Worm (Caenorhabditis elegans) whole organism, young adult: ENCODE data around the gene cpg-1.

Experiments
- B0261.1 ChIP-seq: sonication (generic microtip); optimal IDR thresholded peaks from 2 replicates; lab custom pipeline; 2016; ENCODE audit warnings: mild to moderate bottlenecking, missing genetic modification characterization, moderate library complexity, missing compliant biosample characterization
- C06A6.2 ChIP-seq: fragments of 200-800 bp; sonication (Bioruptor generic); conservative IDR thresholded peaks from 2 replicates; pipeline ENCODE4 v1.3.6; 2022; ENCODE audit warnings: missing genetic modification characterization, missing compliant biosample characterization
- F10E7.11 ChIP-seq: sonication (generic microtip); optimal IDR thresholded peaks from 2 replicates; lab custom pipeline; 2017; ENCODE audit warnings: mild to moderate bottlenecking, missing genetic modification characterization, moderate library complexity, missing compliant biosample characterization
- F33H1.4 ChIP-seq: fragments of 200-800 bp; sonication (Bioruptor generic); IDR thresholded peaks from 2 replicates; pipeline ENCODE4 v1.3.6; 2022; ENCODE audit warnings: missing genetic modification reagents, missing genetic modification characterization, missing compliant biosample characterization
- F39B2.1 ChIP-seq: fragments of 200-800 bp; sonication (Bioruptor generic); IDR thresholded peaks from 2 replicates; pipeline ENCODE4 v1.3.6; 2022; ENCODE audit warnings: missing genetic modification reagents, missing genetic modification characterization, missing compliant biosample characterization
- F55B11.4 ChIP-seq: sonication (generic microtip); optimal IDR thresholded peaks from 2 replicates; lab custom pipeline; 2016; ENCODE audit warnings: missing compliant biosample characterization, missing genetic modification characterization, borderline replicate concordance; ENCODE audit not compliant: insufficient read depth
- K12H6.12 ChIP-seq: fragments of 200-800 bp; sonication (Bioruptor generic); optimal IDR thresholded peaks from 2 replicates; lab custom pipeline; 2018; ENCODE audit warnings: mild to moderate bottlenecking, missing genetic modification characterization, missing compliant biosample characterization
- T07F8.4 ChIP-seq: sonication (generic microtip); optimal IDR thresholded peaks from 2 replicates; lab custom pipeline; 2016; ENCODE audit warnings: mild to moderate bottlenecking, missing genetic modification characterization, moderate library complexity, missing compliant biosample characterization
- athp-1 ChIP-seq: sonication (generic microtip); optimal IDR thresholded peaks from 2 replicates; lab custom pipeline; 2017; ENCODE audit warnings: mild to moderate bottlenecking, missing genetic modification characterization, missing compliant biosample characterization
- attf-5 ChIP-seq: fragments of 200-800 bp; sonication (Bioruptor generic); optimal IDR thresholded peaks from 2 replicates; lab custom pipeline; 2018; ENCODE audit warnings: mild to moderate bottlenecking, missing genetic modification characterization, missing compliant biosample characterization
- attf-6 ChIP-seq: fragments of 200-800 bp; sonication (Bioruptor generic); IDR thresholded peaks from 2 replicates; pipeline ENCODE4 v1.3.6; 2022; ENCODE audit warnings: missing genetic modification reagents, missing genetic modification characterization, missing compliant biosample characterization
- bed-1 ChIP-seq: fragments of 200-800 bp; sonication (Bioruptor generic); IDR thresholded peaks from 2 replicates; pipeline ENCODE4 v1.3.6; 2022; ENCODE audit warnings: missing genetic modification reagents, missing genetic modification characterization, missing compliant biosample characterization
- cebp-1 ChIP-seq, 2 experiments: fragments of 200-800 bp in 1 of 2; sonication (Bioruptor generic) in 1 of 2; sonication (generic microtip) in 1 of 2; IDR thresholded peaks in 1 of 2; optimal IDR thresholded peaks in 1 of 2; 2 replicates each; pipeline versions ENCODE4 v1.3.6 to Lab custom; 2017 to 2022; ENCODE audit warnings: missing compliant biosample characterization in 2 of 2, missing genetic modification characterization in 2 of 2, mild to moderate bottlenecking in 1 of 2, missing genetic modification reagents in 1 of 2, moderate library complexity in 1 of 2
- ceh-100 ChIP-seq: fragments of 200-800 bp; sonication (Bioruptor generic); IDR thresholded peaks from 2 replicates; pipeline ENCODE4 v1.3.6; 2022; ENCODE audit warnings: missing genetic modification reagents, missing genetic modification characterization, missing compliant biosample characterization
- dpff-1 ChIP-seq: sonication (generic microtip); optimal IDR thresholded peaks from 2 replicates; lab custom pipeline; 2017; ENCODE audit warnings: mild to moderate bottlenecking, missing genetic modification characterization, missing compliant biosample characterization
- dpl-1 ChIP-seq: fragments of 150-350 bp; optimal IDR thresholded peaks from 2 replicates; lab custom pipeline; 2014; ENCODE audit warnings: missing biosample characterization, missing genetic modification reagents, missing genetic modification characterization
- ekl-4 ChIP-seq: fragments of 200-800 bp; sonication (Bioruptor generic); IDR thresholded peaks from 2 replicates; pipeline ENCODE4 v1.3.6; 2022; ENCODE audit warnings: missing genetic modification reagents, missing genetic modification characterization, missing compliant biosample characterization
- fkh-3 ChIP-seq: sonication (generic microtip); optimal IDR thresholded peaks from 2 replicates; lab custom pipeline; 2016; ENCODE audit warnings: mild to moderate bottlenecking, missing genetic modification characterization, missing compliant biosample characterization
- hlh-12 ChIP-seq: sonication (generic microtip); optimal IDR thresholded peaks from 2 replicates; lab custom pipeline; 2016; ENCODE audit warnings: missing genetic modification characterization, missing compliant biosample characterization
- hlh-26 ChIP-seq: fragments of 200-800 bp; sonication (Bioruptor generic); conservative IDR thresholded peaks from 2 replicates; pipeline ENCODE4 v1.3.6; 2022; ENCODE audit warnings: missing genetic modification reagents, missing genetic modification characterization, missing compliant biosample characterization
- hmg-1.2 ChIP-seq: fragments of 200-800 bp; sonication (Bioruptor generic); IDR thresholded peaks from 2 replicates; pipeline ENCODE4 v1.3.6; 2022; ENCODE audit warnings: missing genetic modification reagents, missing genetic modification characterization, missing compliant biosample characterization
- hsf-1 ChIP-seq: fragments of 200-800 bp; sonication (Bioruptor generic); IDR thresholded peaks from 2 replicates; pipeline ENCODE4 v1.3.6; 2022; ENCODE audit warnings: missing genetic modification reagents, missing genetic modification characterization, missing compliant biosample characterization
- lin-26 ChIP-seq: fragments of 200-800 bp; sonication (Bioruptor generic); IDR thresholded peaks from 2 replicates; pipeline ENCODE4 v1.3.6; 2022; ENCODE audit warnings: missing genetic modification reagents, missing genetic modification characterization, missing compliant biosample characterization
- lin-40 ChIP-seq: sonication (generic microtip); optimal IDR thresholded peaks from 2 replicates; lab custom pipeline; 2016; ENCODE audit warnings: missing genetic modification characterization, mild to moderate bottlenecking, missing compliant biosample characterization, missing genotype, missing genetic modification reagents
- lir-1 ChIP-seq: fragments of 200-800 bp; sonication (Bioruptor generic); conservative IDR thresholded peaks from 2 replicates; pipeline ENCODE4 v1.3.6; 2022; ENCODE audit warnings: missing genetic modification reagents, missing genetic modification characterization, missing compliant biosample characterization
- lsl-1 ChIP-seq: fragments of 200-800 bp; sonication (Bioruptor generic); optimal IDR thresholded peaks from 2 replicates; lab custom pipeline; 2018; ENCODE audit warnings: mild to moderate bottlenecking, missing genetic modification characterization, moderate library complexity, missing compliant biosample characterization
- madf-10 ChIP-seq: sonication (generic microtip); optimal IDR thresholded peaks from 2 replicates; lab custom pipeline; 2016; ENCODE audit warnings: mild to moderate bottlenecking, missing genetic modification characterization, missing compliant biosample characterization
- madf-8 ChIP-seq: fragments of 200-800 bp; sonication (Bioruptor generic); conservative IDR thresholded peaks from 2 replicates; pipeline ENCODE4 v1.3.6; 2022; ENCODE audit warnings: missing genetic modification reagents, missing genetic modification characterization, missing compliant biosample characterization
- mel-28 ChIP-seq: sonication (generic microtip); optimal IDR thresholded peaks from 2 replicates; lab custom pipeline; 2016; ENCODE audit warnings: borderline replicate concordance, mild to moderate bottlenecking, missing genetic modification characterization, missing compliant biosample characterization
- nfya-1 ChIP-seq: sonication (generic microtip); optimal IDR thresholded peaks from 2 replicates; lab custom pipeline; 2017; ENCODE audit warnings: antibody characterized with exemption, missing compliant biosample characterization, missing genetic modification characterization, borderline replicate concordance; ENCODE audit not compliant: insufficient read depth
- nfyb-1 ChIP-seq: fragments of 200-800 bp; sonication (Bioruptor generic); IDR thresholded peaks from 2 replicates; pipeline ENCODE4 v1.3.6; 2022; ENCODE audit warnings: missing genetic modification reagents, missing genetic modification characterization, missing compliant biosample characterization
- pha-4 ChIP-seq: fragments of 150-350 bp; sonication (generic microtip); optimal IDR thresholded peaks from 2 replicates; lab custom pipeline; 2014; ENCODE audit warnings: missing biosample characterization, missing genetic modification reagents, missing genetic modification characterization
- rec-8 ChIP-seq, 2 experiments: sonication (generic microtip); optimal IDR thresholded peaks; 2 replicates each; lab custom pipeline; 2016; ENCODE audit warnings: mild to moderate bottlenecking in 2 of 2, missing genetic modification characterization in 2 of 2, missing genetic modification reagents in 2 of 2, missing genotype in 2 of 2, missing biosample characterization in 1 of 2, missing compliant biosample characterization in 1 of 2, moderate library complexity in 1 of 2
- rpc-1 ChIP-seq, 2 experiments: fragments of 150-350 bp in 1 of 2; sonication (generic microtip) in 1 of 2; optimal IDR thresholded peaks; 2 replicates each; lab custom pipeline; 2014 to 2018; ENCODE audit warnings: missing biosample characterization in 1 of 2, missing genetic modification characterization in 1 of 2, missing genetic modification reagents in 1 of 2, missing genotype in 1 of 2
- sdz-38 ChIP-seq: sonication (generic microtip); optimal IDR thresholded peaks from 2 replicates; lab custom pipeline; 2016; ENCODE audit warnings: missing genotype, missing genetic modification characterization, missing compliant biosample characterization
- sea-2 ChIP-seq: fragments of 200-800 bp; sonication (Bioruptor generic); IDR thresholded peaks from 2 replicates; pipeline ENCODE4 v1.3.6; 2022; ENCODE audit warnings: missing genetic modification characterization, missing compliant biosample characterization
- snpc-3.4 ChIP-seq: sonication (generic microtip); optimal IDR thresholded peaks from 2 replicates; lab custom pipeline; 2017; ENCODE audit warnings: missing genetic modification characterization, mild to moderate bottlenecking, missing compliant biosample characterization, antibody characterized with exemption, moderate library complexity, missing genotype, missing genetic modification reagents
- sptf-2 ChIP-seq: fragments of 200-800 bp; sonication (Bioruptor generic); optimal IDR thresholded peaks from 2 replicates; lab custom pipeline; 2018; ENCODE audit warnings: mild to moderate bottlenecking, missing genetic modification characterization, missing compliant biosample characterization
- unc-130 ChIP-seq: sonication (generic microtip); optimal IDR thresholded peaks from 2 replicates; lab custom pipeline; 2016; ENCODE audit warnings: missing genetic modification reagents, missing genetic modification characterization, missing compliant biosample characterization
- unc-62 ChIP-seq: fragments of 150-350 bp; optimal IDR thresholded peaks from 2 replicates; lab custom pipeline; 2014; ENCODE audit warnings: missing biosample characterization, missing genetic modification reagents, missing genetic modification characterization
- xnd-1 ChIP-seq: sonication (generic microtip); optimal IDR thresholded peaks from 2 replicates; lab custom pipeline; 2016; ENCODE audit warnings: missing genotype, missing genetic modification reagents, missing genetic modification characterization, missing compliant biosample characterization
- ztf-18 ChIP-seq: sonication (generic microtip); optimal IDR thresholded peaks from 2 replicates; lab custom pipeline; 2016; ENCODE audit warnings: missing genotype, mild to moderate bottlenecking, missing genetic modification characterization, missing compliant biosample characterization
- ztf-25 ChIP-seq: fragments of 200-800 bp; sonication (Bioruptor generic); IDR thresholded peaks from 2 replicates; pipeline ENCODE4 v1.3.6; 2022; ENCODE audit warnings: missing genetic modification reagents, missing genetic modification characterization, missing compliant biosample characterization
- ztf-26 ChIP-seq: sonication (generic microtip); optimal IDR thresholded peaks from 2 replicates; lab custom pipeline; 2017; ENCODE audit warnings: missing genetic modification characterization, missing compliant biosample characterization
- ztf-3 ChIP-seq: fragments of 200-800 bp; sonication (Bioruptor generic); optimal IDR thresholded peaks from 2 replicates; lab custom pipeline; 2018; ENCODE audit warnings: mild to moderate bottlenecking, missing genetic modification characterization, missing compliant biosample characterization

Gene cpg-1

DNA sequence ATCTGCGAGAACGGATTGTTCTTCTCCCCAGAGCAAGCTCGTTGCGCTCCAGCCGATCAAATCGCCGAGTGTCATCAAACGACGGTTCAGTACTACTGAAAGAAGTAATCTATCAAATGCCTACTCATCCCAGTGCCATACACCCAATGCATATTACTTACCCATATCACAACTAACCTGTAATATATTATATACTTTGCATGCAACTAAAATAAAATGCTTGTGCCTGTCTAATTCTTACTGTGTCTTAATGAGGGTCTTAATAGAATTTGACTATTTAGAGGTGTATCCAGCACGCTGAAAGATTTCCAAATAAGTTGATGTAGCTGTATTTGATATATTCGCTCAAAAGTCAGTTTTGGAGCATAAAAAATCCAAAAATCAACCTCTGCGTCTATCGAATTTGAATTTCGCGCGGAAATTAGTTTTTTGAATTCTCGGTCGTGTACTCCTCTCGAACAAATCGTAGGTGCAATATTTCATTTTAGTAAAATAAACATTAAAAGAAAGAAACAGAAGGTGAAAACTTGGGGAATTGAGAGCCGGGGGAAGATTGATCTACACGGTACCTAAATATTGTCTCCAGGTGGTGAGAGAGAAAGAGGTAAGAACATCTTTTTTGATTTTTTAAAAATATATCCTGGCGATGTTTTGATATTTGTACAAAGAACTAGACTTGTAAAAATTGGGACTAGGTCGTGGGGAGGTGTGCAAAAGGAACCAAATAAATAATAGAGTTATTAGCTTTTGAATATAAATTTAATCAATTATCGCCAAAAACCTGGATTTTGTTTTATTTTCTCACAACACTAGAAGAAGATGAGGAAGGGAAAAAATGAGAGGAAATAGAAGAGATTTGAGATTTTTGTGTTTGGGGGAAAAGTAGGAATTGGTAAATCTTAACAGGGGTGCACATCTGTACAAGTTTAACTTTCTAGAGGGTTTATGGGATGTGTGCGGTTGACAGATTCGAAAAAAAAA lies 2.3 kb downstream of the cpg-1 start (continued):
- TF ChIP-seq dpl-1 (peak; percentile 54), sea-2 (GFP tag; lab: Robert Waterston, UW) (0 out of 2 replicates have a peak, but pooled peaks have one; percentile 18), ztf-26 (tag; lab: Kevin White, UChicago) (peak; percentile 40), F33H1.4 (peak; percentile 47), lir-1 (GFP tag; lab: Robert Waterston, UW) (no peak; the same call in 1 of the 2 replicates), hlh-26 (GFP tag; lab: Robert Waterston, UW) (no peak), rec-8 (tag; optimal IDR thresholded peaks at IDR 0.05; lab: Kevin White, UChicago) (no peak), attf-6 (GFP tag; lab: Robert Waterston, UW) (peak; percentile 79), madf-10 (tag; lab: Kevin White, UChicago) (peak; percentile 28), C06A6.2 (no peak), dpff-1 (peak; percentile 94), pha-4 (tag; lab: Kevin White, UChicago) (no peak), F10E7.11 (tag; lab: Kevin White, UChicago) (peak; percentile 10), sdz-38 (no peak), rpc-1 (optimal IDR thresholded peaks at IDR 0.05; lab: Kevin White, UChicago) (no peak), rpc-1 (tag; optimal IDR thresholded peaks at IDR 0.05; lab: Kevin White, UChicago) (no peak), snpc-3.4 (peak; percentile 72), athp-1 (tag; lab: Kevin White, UChicago) (peak; percentile 92), sptf-2 (GFP tag; lab: Kevin White, UChicago) (no peak), xnd-1 (tag; lab: Kevin White, UChicago) (peak; percentile 63), ztf-18 (peak; percentile 71), unc-130 (GFP tag; lab: Kevin White, UChicago) (peak; percentile 63), lin-40 (tag; lab: Kevin White, UChicago) (peak; percentile 48), K12H6.12 (peak; percentile 48), hsf-1 (GFP tag; lab: Robert Waterston, UW) (peak; percentile 66), mel-28 (tag; lab: Kevin White, UChicago) (no peak), lin-26 (no peak), T07F8.4 (no peak), madf-8 (GFP tag; lab: Robert Waterston, UW) (no peak; the same call in 1 of the 2 replicates), B0261.1 (tag; lab: Kevin White, UChicago) (peak; percentile 27), hmg-1.2 (GFP tag; lab: Robert Waterston, UW) (peak; percentile 53), F39B2.1 (GFP tag; lab: Robert Waterston, UW) (no peak), lsl-1 (peak; percentile 51), attf-5 (no peak), unc-62 (GFP tag; lab: Kevin White, UChicago) (no peak), nfya-1 (tag; lab: Kevin White, UChicago) (no peak), ceh-100 (GFP tag; lab: Robert Waterston, UW) (no peak; the same call in none of the 2 replicates), cebp-1 (GFP tag; IDR thresholded peaks at IDR 0.05; lab: Robert Waterston, UW) (no peak), cebp-1 (tag; optimal IDR thresholded peaks at IDR 0.05; lab: Kevin White, UChicago) (peak; percentile 73), F55B11.4 (tag; lab: Kevin White, UChicago) (no peak), ztf-3 (no peak), nfyb-1 (GFP tag; lab: Robert Waterston, UW) (peak; percentile 66; the same call in 1 of the 2 replicates), bed-1 (no peak), hlh-12 (tag; lab: Kevin White, UChicago) (no peak), ztf-25 (no peak), ekl-4 (GFP tag; lab: Robert Waterston, UW) (peak; percentile 80), fkh-3 (tag; lab: Kevin White, UChicago) (peak; percentile 67)
